Worm (Caenorhabditis elegans): ENCODE measurements around the gene panl-3.

DNA sequence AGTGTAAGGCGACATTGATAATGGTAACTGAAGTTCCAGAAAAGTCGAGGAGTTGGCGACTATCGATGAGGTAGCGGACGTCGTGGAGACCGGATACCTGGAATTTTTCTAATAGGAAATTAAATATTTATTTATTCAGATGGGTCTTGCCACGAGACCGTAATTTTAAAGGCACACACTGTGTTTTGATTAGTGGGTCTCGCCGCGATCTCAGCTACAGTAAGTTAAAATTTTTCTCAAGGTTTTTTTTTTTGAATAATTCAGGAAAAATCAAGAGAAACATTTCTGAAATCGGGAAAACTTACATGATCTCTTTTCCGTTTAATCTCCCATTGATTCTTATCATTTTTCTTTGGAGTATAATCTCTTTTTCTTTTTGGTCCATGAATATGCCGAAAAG lies 39.8 kb upstream of the panl-3 start:
- no peak for TF ChIP-seq nhr-25 (tag; optimal IDR thresholded peaks at IDR 0.05)
- no peak for TF ChIP-seq egl-27 (tag; optimal IDR thresholded peaks at IDR 0.05)
- no peak for TF ChIP-seq unc-62 (GFP tag; optimal IDR thresholded peaks at IDR 0.05)
- TF ChIP-seq snpc-4 (tag; optimal IDR thresholded peaks at IDR 0.05), result no peak

Data from whole organism, L3 larva.